Fruit fly (Drosophila melanogaster): ENCODE results near the gene CG11162.

Gene CG11162

DNA sequence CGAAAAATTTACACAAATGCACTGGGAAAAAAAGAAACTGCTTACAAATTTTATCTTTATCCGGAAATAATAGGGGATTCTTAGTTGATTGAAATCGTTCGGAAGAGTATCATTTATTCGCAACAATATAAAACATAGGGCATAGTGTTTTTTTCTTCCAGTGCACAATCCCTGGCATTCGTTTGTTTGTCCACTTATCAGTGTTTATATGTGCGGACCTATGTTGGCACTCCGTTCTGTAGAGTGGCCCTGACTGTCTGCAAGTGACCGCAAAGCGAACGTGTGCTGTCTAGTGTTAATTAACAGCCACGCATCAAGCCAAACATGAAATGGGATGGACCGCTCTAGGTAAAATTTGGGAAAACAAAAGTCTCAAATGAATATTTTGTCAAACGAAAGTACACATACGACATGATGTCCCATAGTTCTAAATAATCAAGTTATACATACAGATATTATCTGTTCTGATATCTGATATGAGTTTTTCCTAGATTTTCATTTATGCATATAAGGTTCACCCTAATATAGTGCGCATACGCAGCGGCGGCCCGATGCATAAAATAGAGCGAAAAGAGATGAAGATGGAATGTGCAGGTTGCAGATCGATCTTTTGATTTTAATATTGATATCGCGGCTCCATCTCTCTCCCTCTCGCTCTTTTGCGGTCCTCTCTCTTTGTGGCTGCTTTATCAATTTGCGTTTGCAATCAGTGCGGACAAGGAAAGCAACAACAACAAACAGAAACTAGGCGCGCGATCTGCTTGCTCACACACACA is 35.4 kb upstream of the CG11162 start (continued):
- TF ChIP-seq cato (GFP tag; optimal IDR thresholded peaks at IDR 0.05; ENCODE audit: borderline replicate concordance) (peak; percentile 90), Atf6 (GFP tag; IDR thresholded peaks at IDR 0.05) (peak; percentile 94), CG9817 (tag; optimal IDR thresholded peaks at IDR 0.05) (peak; percentile 93), Dll (GFP tag; IDR thresholded peaks at IDR 0.05; ENCODE audit: partially characterized antibody) (no peak), CG2678 (tag; optimal IDR thresholded peaks at IDR 0.05) (peak; percentile 96), Hey (tag; optimal IDR thresholded peaks at IDR 0.05) (peak; percentile 92), CG15601 (tag; optimal IDR thresholded peaks at IDR 0.05) (peak; percentile 87), Hr78 (GFP tag; optimal IDR thresholded peaks at IDR 0.05) (peak in 1 of 2 experiments; percentile 63), sima (GFP tag; optimal IDR thresholded peaks at IDR 0.05) (peak; percentile 82), gfzf (GFP tag; optimal IDR thresholded peaks at IDR 0.05) (no peak), Gug (GFP tag; IDR thresholded peaks at IDR 0.05) (peak; percentile 91), lbe (GFP tag; optimal IDR thresholded peaks at IDR 0.05) (no peak), Poxn (GFP tag; IDR thresholded peaks at IDR 0.05) (peak; percentile 83), Myb (GFP tag; optimal IDR thresholded peaks at IDR 0.05) (peak; percentile 88), maf-S (GFP tag; optimal IDR thresholded peaks at IDR 0.05) (peak; percentile 95), CG17802 (tag; optimal IDR thresholded peaks at IDR 0.05) (peak; percentile 73), psq (GFP tag; optimal IDR thresholded peaks at IDR 0.05) (peak; percentile 72), CG1602 (GFP tag; optimal IDR thresholded peaks at IDR 0.05) (peak; percentile 91), schlank (tag; optimal IDR thresholded peaks at IDR 0.05) (peak; percentile 92), slp2 (GFP tag; optimal IDR thresholded peaks at IDR 0.05) (peak; percentile 92), scrt (GFP tag; optimal IDR thresholded peaks at IDR 0.05) (peak; percentile 88), Aef1 (GFP tag; IDR thresholded peaks at IDR 0.05) (peak; percentile 91), Bteb2 (GFP tag; optimal IDR thresholded peaks at IDR 0.05) (peak; percentile 94), h (optimal IDR thresholded peaks at IDR 0.05) (no peak), CG13296 (GFP tag; optimal IDR thresholded peaks at IDR 0.05) (peak; percentile 92), Med (GFP tag) (peak; percentile 99), Trl (optimal IDR thresholded peaks at IDR 0.05) (no peak), Trl (GFP tag; optimal IDR thresholded peaks at IDR 0.05) (peak; percentile 95), CrebB (tag; optimal IDR thresholded peaks at IDR 0.05) (peak; percentile 80), H2.0 (GFP tag; IDR thresholded peaks at IDR 0.05) (peak; percentile 92), shn (GFP tag; optimal IDR thresholded peaks at IDR 0.05) (peak; percentile 92), Adf1 (GFP tag; IDR thresholded peaks at IDR 0.05) (peak; percentile 67; the same call in 1 of the 2 replicates), CG10366 (GFP tag; IDR thresholded peaks at IDR 0.05) (peak; percentile 94), crp (GFP tag; optimal IDR thresholded peaks at IDR 0.05) (peak in 1 of 2 experiments; percentile 53), Spps (tag; optimal IDR thresholded peaks at IDR 0.05) (peak; percentile 62), pho (GFP tag; optimal IDR thresholded peaks at IDR 0.05) (peak; percentile 96), klu (GFP tag; IDR thresholded peaks at IDR 0.05) (peak; percentile 87), esg (GFP tag; conservative IDR thresholded peaks at IDR 0.05) (peak; percentile 89), kni (GFP tag; optimal IDR thresholded peaks at IDR 0.05) (peak; percentile 67), otp (GFP tag; IDR thresholded peaks at IDR 0.05) (peak; percentile 85; the same call in 2 of the 3 replicates), Oaz (GFP tag; IDR thresholded peaks at IDR 0.05) (peak; percentile 88), CG5180 (GFP tag; optimal IDR thresholded peaks at IDR 0.05) (peak; percentile 83), da (GFP tag; optimal IDR thresholded peaks at IDR 0.05) (peak; percentile 89), bsh (GFP tag; optimal IDR thresholded peaks at IDR 0.05) (peak; percentile 78 to 91), grn (GFP tag; optimal IDR thresholded peaks at IDR 0.05) (peak; percentile 94), Antp (GFP tag; optimal IDR thresholded peaks at IDR 0.05) (peak; percentile 96), Mes4 (GFP tag; optimal IDR thresholded peaks at IDR 0.05) (peak; percentile 89), CG6654 (GFP tag; optimal IDR thresholded peaks at IDR 0.05) (peak; percentile 70), luna (GFP tag; optimal IDR thresholded peaks at IDR 0.05) (peak; percentile 93), bowl (GFP tag; IDR thresholded peaks at IDR 0.05) (peak; percentile 74)
